Fruit fly (Drosophila melanogaster): ENCODE data around the gene CG14332.
"Not testable (repeated sequence)": the region's sequence is repeated elsewhere in the genome, so short reads cannot be mapped to it uniquely, and the experiment has no call there.

CG14332 gene

DNA sequence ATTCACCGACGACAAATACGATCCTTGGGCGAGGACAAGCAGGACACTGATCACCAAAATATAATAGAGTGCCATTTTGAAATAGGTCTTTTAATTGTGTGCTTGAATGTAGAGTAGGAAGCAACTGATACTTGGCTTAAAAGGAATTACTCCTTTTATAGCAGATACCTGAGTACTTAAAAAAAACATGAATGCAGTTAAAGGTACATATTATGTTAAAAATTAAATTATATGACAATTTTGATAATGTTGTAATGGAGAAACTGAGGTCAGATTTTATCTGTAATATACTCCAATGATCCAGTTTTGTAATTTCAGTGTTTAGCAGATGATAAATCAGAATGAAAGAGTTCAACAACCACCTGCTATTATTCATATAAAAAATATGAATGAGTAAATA is at the start of gene CG14332:
Gene CG14332, minus strand, starts transcription at position 101 of the 400 bp plus-strand sequence.
- TF ChIP-seq psq (GFP tag; optimal IDR thresholded peaks at IDR 0.05) (no peak), rgr (GFP tag; optimal IDR thresholded peaks at IDR 0.05) (no peak), Rel (GFP tag; optimal IDR thresholded peaks at IDR 0.05) (no peak), Rel (tag; optimal IDR thresholded peaks at IDR 0.05) (no peak), sage (GFP tag; optimal IDR thresholded peaks at IDR 0.05) (no peak), fru (GFP tag; optimal IDR thresholded peaks at IDR 0.05) (no peak), Hr78 (GFP tag; optimal IDR thresholded peaks at IDR 0.05) (no peak), Sp1 (GFP tag; optimal IDR thresholded peaks at IDR 0.05) (no peak), Myc (optimal IDR thresholded peaks at IDR 0.05) (no peak), CrebA (GFP tag; optimal IDR thresholded peaks at IDR 0.05; ENCODE audit: borderline replicate concordance) (no peak), CG32264 (GFP tag; optimal IDR thresholded peaks at IDR 0.05) (no peak), Hnf4 (GFP tag; optimal IDR thresholded peaks at IDR 0.05) (no peak)

DNA sequence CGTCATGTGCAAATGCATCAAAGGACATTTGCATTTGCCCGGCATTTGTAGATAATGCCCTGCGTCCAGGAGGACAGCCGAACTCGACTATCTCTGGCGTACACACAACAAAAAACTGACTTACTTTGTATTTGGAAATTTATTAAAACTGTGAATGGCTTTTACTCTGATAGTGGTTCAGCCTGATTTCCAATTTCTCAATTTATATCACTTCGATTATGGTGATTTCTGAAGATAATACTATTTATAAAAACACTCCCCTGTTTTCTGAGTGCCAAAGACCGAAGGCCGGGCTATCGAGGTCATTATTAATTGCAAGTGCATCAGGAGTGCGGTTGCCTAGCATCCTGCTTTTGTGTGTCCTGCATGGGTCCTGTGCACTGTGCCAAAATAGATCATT is 49.0 kb upstream of the CG14332 start:
- TF ChIP-seq CG9705 (GFP tag; optimal IDR thresholded peaks at IDR 0.05) (no peak), Myc (optimal IDR thresholded peaks at IDR 0.05) (no peak)

- not testable (repeated sequence) for TF ChIP-seq Vsx2 (GFP tag; optimal IDR thresholded peaks at IDR 0.05; ENCODE audit: partially characterized antibody); jim (GFP tag; optimal IDR thresholded peaks at IDR 0.05); Dif (GFP tag; optimal IDR thresholded peaks at IDR 0.05; ENCODE audit: partially characterized antibody)
Measured at dm6 chr3R:17456676-17457075, 34.7 kb upstream of the CG14332 start, which contains the start of gene CG14330. TSS of gene CG14330 (minus strand) at chr3R:17456776.

dm6 chr3R:17449402-17449801 is 27.4 kb upstream of the CG14332 start:
- TF ChIP-seq dl (GFP tag; optimal IDR thresholded peaks at IDR 0.05; ENCODE audit: insufficient read depth in 1 of 2, partially characterized antibody in 2 of 2) (no peak), Jra (GFP tag; optimal IDR thresholded peaks at IDR 0.05) (no peak), Myc (optimal IDR thresholded peaks at IDR 0.05) (peak; percentile 15), Hnf4 (GFP tag; optimal IDR thresholded peaks at IDR 0.05) (no peak)

- no peak for TF ChIP-seq Hr78 (GFP tag; optimal IDR thresholded peaks at IDR 0.05)
- TF ChIP-seq Vsx2 (GFP tag; optimal IDR thresholded peaks at IDR 0.05; ENCODE audit: partially characterized antibody) = no peak
- no peak for TF ChIP-seq h (GFP tag; optimal IDR thresholded peaks at IDR 0.05)
- TF ChIP-seq sv (GFP tag; optimal IDR thresholded peaks at IDR 0.05) = no peak
- TF ChIP-seq Sp1 (GFP tag; optimal IDR thresholded peaks at IDR 0.05) = no peak
- no peak for TF ChIP-seq pan (optimal IDR thresholded peaks at IDR 0.05)
- no peak for TF ChIP-seq Dif (GFP tag; optimal IDR thresholded peaks at IDR 0.05; ENCODE audit: partially characterized antibody)
- TF ChIP-seq Rel (GFP tag; optimal IDR thresholded peaks at IDR 0.05) = no peak
- no peak for TF ChIP-seq Rel (tag; optimal IDR thresholded peaks at IDR 0.05)
- no peak for TF ChIP-seq HLH106 (tag; optimal IDR thresholded peaks at IDR 0.05)
- no peak for TF ChIP-seq dl (GFP tag; optimal IDR thresholded peaks at IDR 0.05; ENCODE audit: insufficient read depth in 1 of 2, partially characterized antibody in 2 of 2)
- no peak for TF ChIP-seq fru (GFP tag; optimal IDR thresholded peaks at IDR 0.05)
- TF ChIP-seq tai (GFP tag; optimal IDR thresholded peaks at IDR 0.05) = no peak
- TF ChIP-seq Myc (optimal IDR thresholded peaks at IDR 0.05) = no peak
- TF ChIP-seq dmrt93B (GFP tag; optimal IDR thresholded peaks at IDR 0.05) = no peak
- TF ChIP-seq GATAd (GFP tag; optimal IDR thresholded peaks at IDR 0.05) = no peak
- TF ChIP-seq OdsH (GFP tag; optimal IDR thresholded peaks at IDR 0.05) = no peak
- no peak for TF ChIP-seq lola (GFP tag; optimal IDR thresholded peaks at IDR 0.05)
- TF ChIP-seq Dfd (GFP tag; optimal IDR thresholded peaks at IDR 0.05) = no peak
- TF ChIP-seq Hnf4 (GFP tag; optimal IDR thresholded peaks at IDR 0.05) = no peak
- TF ChIP-seq ey (GFP tag; optimal IDR thresholded peaks at IDR 0.05) = no peak
Measured at dm6 chr3R:17448758-17449157, 26.8 kb upstream of the CG14332 start, which contains the start of gene Eh. TSS of gene Eh (minus strand) at chr3R:17448858.

- TF ChIP-seq dl (GFP tag; optimal IDR thresholded peaks at IDR 0.05; ENCODE audit: insufficient read depth in 1 of 2, partially characterized antibody in 2 of 2) (no peak), tai (GFP tag; optimal IDR thresholded peaks at IDR 0.05) (no peak), fru (GFP tag; optimal IDR thresholded peaks at IDR 0.05) (no peak), Mio (GFP tag; optimal IDR thresholded peaks at IDR 0.05) (no peak), HLH106 (tag; optimal IDR thresholded peaks at IDR 0.05) (no peak), Hnf4 (GFP tag; optimal IDR thresholded peaks at IDR 0.05) (no peak), Dif (GFP tag; optimal IDR thresholded peaks at IDR 0.05; ENCODE audit: partially characterized antibody) (no peak), N (GFP tag; optimal IDR thresholded peaks at IDR 0.05) (no peak)
Measured at dm6 chr3R:17447615-17448014, 25.6 kb upstream of the CG14332 start.

All from whole organism, wandering third instar larva.